Worm (Caenorhabditis elegans) whole organism, L2 larva: Measurements from ENCODE around the gene parp-2.

ENCODE experiments used
- aly-2 ChIP-seq: fragments of 150-350 bp; optimal IDR thresholded peaks from 2 replicates; lab custom pipeline; 2014; ENCODE audit warnings: missing biosample characterization, missing genetic modification characterization
- lsy-2 ChIP-seq, 2 experiments: fragments of 150-350 bp in 1 of 2; sonication (generic microtip) in 1 of 2; optimal IDR thresholded peaks; 2 replicates each; lab custom pipeline; 2014 to 2017; ENCODE audit warnings: missing biosample characterization in 2 of 2, missing genetic modification characterization in 2 of 2
- mdl-1 ChIP-seq, 2 experiments: fragments of 150-350 bp in 1 of 2; sonication (generic microtip) in 1 of 2; optimal IDR thresholded peaks; 2 replicates each; lab custom pipeline; 2017; ENCODE audit warnings: missing biosample characterization in 2 of 2, missing genetic modification characterization in 2 of 2
- nhr-21 ChIP-seq: fragments of 150-350 bp; optimal IDR thresholded peaks from 2 replicates; lab custom pipeline; 2014; ENCODE audit warnings: missing biosample characterization, missing genetic modification characterization
- nhr-6 ChIP-seq: fragments of 150-350 bp; optimal IDR thresholded peaks from 2 replicates; lab custom pipeline; 2014; ENCODE audit warnings: missing biosample characterization, missing genetic modification characterization
- nhr-77 ChIP-seq: fragments of 150-350 bp; optimal IDR thresholded peaks from 2 replicates; lab custom pipeline; 2014; ENCODE audit warnings: missing biosample characterization, missing genetic modification characterization
- sma-9 ChIP-seq, 2 experiments: fragments of 150-350 bp in 1 of 2; sonication (generic microtip) in 1 of 2; optimal IDR thresholded peaks; 2 replicates each; lab custom pipeline; 2014 to 2016; ENCODE audit warnings: missing genetic modification characterization in 2 of 2, mild to moderate bottlenecking in 1 of 2, missing biosample characterization in 1 of 2, missing compliant biosample characterization in 1 of 2, missing genetic modification reagents in 1 of 2, moderate library complexity in 1 of 2
- snpc-4 ChIP-seq: fragments of 150-350 bp; optimal IDR thresholded peaks from 2 replicates; lab custom pipeline; 2014; ENCODE audit warnings: missing biosample characterization, missing genetic modification characterization
- zag-1 ChIP-seq: fragments of 150-350 bp; optimal IDR thresholded peaks from 2 replicates; lab custom pipeline; 2014; ENCODE audit warnings: missing biosample characterization, missing genetic modification characterization
- ztf-11 ChIP-seq: sonication (generic microtip); optimal IDR thresholded peaks from 2 replicates; lab custom pipeline; 2017; ENCODE audit warnings: missing biosample characterization, missing genetic modification characterization
- ztf-4 ChIP-seq: fragments of 150-350 bp; optimal IDR thresholded peaks from 2 replicates; lab custom pipeline; 2014; ENCODE audit warnings: missing biosample characterization, missing genetic modification characterization

DNA sequence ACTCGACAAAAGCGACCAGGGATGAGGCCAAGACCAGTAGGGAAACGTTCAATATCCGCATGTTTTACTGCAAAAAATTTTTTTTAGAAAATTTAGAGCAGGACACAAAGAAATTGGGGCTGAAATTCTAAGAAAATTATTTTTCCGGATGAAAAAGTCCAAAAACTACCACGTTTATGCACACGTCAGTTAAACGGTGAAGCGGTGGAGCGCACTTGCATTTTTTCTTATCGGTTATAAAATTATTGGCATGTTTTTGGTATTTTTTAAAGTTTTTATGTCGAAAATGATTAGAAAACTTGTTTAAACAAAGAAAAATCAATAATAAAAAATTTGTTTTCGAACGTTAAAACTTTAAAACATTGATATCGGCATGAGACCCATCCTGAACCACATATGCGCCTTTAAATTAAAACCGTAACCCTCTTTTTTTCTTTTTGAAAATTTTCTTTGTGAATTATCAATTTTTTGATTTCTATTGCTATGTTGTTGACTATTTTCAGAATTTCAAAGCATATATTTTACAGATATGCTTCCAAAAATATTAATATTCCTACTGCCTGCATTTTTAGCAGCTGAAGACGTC, 31.4 kb downstream of the parp-2 start, which contains the start of the genes dnj-20 and ZK1307.8:
- TF ChIP-seq lsy-2 (tag; optimal IDR thresholded peaks at IDR 0.05; lab: Kevin White, UChicago) (peak in 1 of 2 experiments; percentile 55), zag-1 (tag; lab: Kevin White, UChicago) (no peak), mdl-1 (tag; optimal IDR thresholded peaks at IDR 0.05; lab: Kevin White, UChicago) (no peak), ztf-11 (tag; lab: Kevin White, UChicago) (no peak), ztf-4 (no peak), snpc-4 (tag; lab: Kevin White, UChicago) (no peak), aly-2 (tag; lab: Kevin White, UChicago) (no peak), nhr-77 (no peak), nhr-6 (no peak), nhr-21 (tag; lab: Kevin White, UChicago) (no peak), sma-9 (GFP tag; optimal IDR thresholded peaks at IDR 0.05; lab: Kevin White, UChicago) (no peak), sma-9 (tag; optimal IDR thresholded peaks at IDR 0.05; lab: Kevin White, UChicago) (no peak)
